Fruit fly (Drosophila melanogaster) whole organism, wandering third instar larva: ENCODE results near the gene CG18858.
A peak's percentile ranks its signal among the peaks of the same experiment; 100 is the strongest.

Experiments used
- Abd-B ChIP-seq: fragments of >200 bp; optimal IDR thresholded peaks from 2 replicates; lab custom pipeline; 2017; ENCODE audit warnings: missing biosample characterization, missing genetic modification characterization
- CG9705 ChIP-seq: fragments of 200-800 bp; sonication (Bioruptor generic); optimal IDR thresholded peaks from 2 replicates; lab custom pipeline; 2018; ENCODE audit warnings: missing biosample characterization, mild to moderate bottlenecking, missing genetic modification characterization
- Dfd ChIP-seq: fragments of >200 bp; optimal IDR thresholded peaks from 2 replicates; lab custom pipeline; 2017; ENCODE audit warnings: missing biosample characterization, missing genetic modification characterization
- Dif ChIP-seq: fragments of 200-275, 200-300 bp; sonication (Bioruptor generic); optimal IDR thresholded peaks from 2 replicates; lab custom pipeline; 2018; ENCODE audit warnings: missing biosample characterization, missing genetic modification characterization; ENCODE audit not compliant: partially characterized antibody
- GATAd ChIP-seq: sonication (Bioruptor generic); optimal IDR thresholded peaks from 2 replicates; lab custom pipeline; 2016; ENCODE audit warnings: missing biosample characterization, missing genetic modification characterization
- HLH106 ChIP-seq: fragments of 200-800 bp; optimal IDR thresholded peaks from 3 replicates; lab custom pipeline; 2019; ENCODE audit warnings: missing biosample characterization, mild to moderate bottlenecking, missing genetic modification characterization, moderate library complexity
- Hnf4 ChIP-seq: fragments of 200-800 bp; sonication (Bioruptor generic); optimal IDR thresholded peaks from 2 replicates; lab custom pipeline; 2016; ENCODE audit warnings: missing biosample characterization, mild to moderate bottlenecking, missing genetic modification characterization
- Hr78 ChIP-seq: fragments of >200 bp; optimal IDR thresholded peaks from 2 replicates; lab custom pipeline; 2017; ENCODE audit warnings: missing biosample characterization, missing genetic modification characterization
- Hr83 ChIP-seq: fragments of 200-300 bp; sonication (Bioruptor generic); optimal IDR thresholded peaks from 2 replicates; lab custom pipeline; 2016; ENCODE audit warnings: missing biosample characterization, mild to moderate bottlenecking, missing genetic modification characterization, moderate library complexity; ENCODE audit not compliant: poor library complexity, severe bottlenecking
- Jra ChIP-seq: sonication (Bioruptor generic); optimal IDR thresholded peaks from 2 replicates; lab custom pipeline; 2016; ENCODE audit warnings: missing biosample characterization, missing genetic modification characterization
- Mio ChIP-seq: sonication (Bioruptor generic); optimal IDR thresholded peaks from 2 replicates; lab custom pipeline; 2016; ENCODE audit warnings: missing biosample characterization, missing genetic modification characterization
- N ChIP-seq: fragments of >200 bp; optimal IDR thresholded peaks from 2 replicates; lab custom pipeline; 2018; ENCODE audit warnings: missing biosample characterization, missing external identifiers, missing genetic modification characterization
- OdsH ChIP-seq: fragments of 200-800 bp; sonication (Bioruptor generic); optimal IDR thresholded peaks from 2 replicates; lab custom pipeline; 2016; ENCODE audit warnings: missing biosample characterization, mild to moderate bottlenecking, missing genetic modification characterization
- Sp1 ChIP-seq: fragments of 200-800 bp; sonication (Bioruptor generic); optimal IDR thresholded peaks from 3 replicates; lab custom pipeline; 2019; ENCODE audit warnings: missing biosample characterization, mild to moderate bottlenecking, missing genetic modification characterization, moderate library complexity
- Vsx2 ChIP-seq: fragments of 200-300, 225-300 bp; sonication (Bioruptor generic); optimal IDR thresholded peaks from 2 replicates; lab custom pipeline; 2018; ENCODE audit warnings: missing biosample characterization, missing genetic modification characterization; ENCODE audit not compliant: partially characterized antibody
- br ChIP-seq: fragments of 200-800 bp; sonication (Bioruptor generic); optimal IDR thresholded peaks from 2 replicates; lab custom pipeline; 2016; ENCODE audit warnings: missing biosample characterization, missing genetic modification characterization
- brk ChIP-seq: fragments of 200-800 bp; sonication (Bioruptor generic); optimal IDR thresholded peaks from 2 replicates; lab custom pipeline; 2016; ENCODE audit warnings: missing biosample characterization, mild to moderate bottlenecking, missing genetic modification characterization
- dl ChIP-seq, 2 experiments: fragments of 175-275, 200-275 bp in 1 of 2; fragments of 200-275 bp in 1 of 2; sonication (Bioruptor generic); optimal IDR thresholded peaks; lab custom pipeline; 2018; ENCODE audit warnings: mild to moderate bottlenecking in 2 of 2, missing biosample characterization in 2 of 2, missing genetic modification characterization in 2 of 2, moderate library complexity in 2 of 2; ENCODE audit not compliant: partially characterized antibody in 2 of 2, insufficient read depth in 1 of 2
- dmrt93B ChIP-seq: fragments of 200-800 bp; sonication (Bioruptor generic); optimal IDR thresholded peaks from 2 replicates; lab custom pipeline; 2018; ENCODE audit warnings: missing biosample characterization, mild to moderate bottlenecking, missing genetic modification characterization
- dsf ChIP-seq: sonication (Bioruptor generic); optimal IDR thresholded peaks from 2 replicates; lab custom pipeline; 2016; ENCODE audit warnings: missing biosample characterization, missing genetic modification characterization, borderline replicate concordance
- ey ChIP-seq: fragments of 200-800 bp; sonication (Bioruptor generic); optimal IDR thresholded peaks from 2 replicates; lab custom pipeline; 2016; ENCODE audit warnings: missing biosample characterization, missing genetic modification characterization
- foxo ChIP-seq, 2 experiments: fragments of 200-800 bp; sonication (Bioruptor generic); optimal IDR thresholded peaks; 2 replicates in 1 of 2; 3 replicates in 1 of 2; lab custom pipeline; 2016 to 2017; ENCODE audit warnings: missing biosample characterization in 2 of 2, missing genetic modification characterization in 2 of 2
- fru ChIP-seq: fragments of 200-800 bp; sonication (Bioruptor generic); optimal IDR thresholded peaks from 3 replicates; lab custom pipeline; 2016; ENCODE audit warnings: missing biosample characterization, mild to moderate bottlenecking, missing genetic modification characterization
- h ChIP-seq: fragments of 200-800 bp; sonication (Bioruptor generic); optimal IDR thresholded peaks from 3 replicates; lab custom pipeline; 2016; ENCODE audit warnings: missing biosample characterization, mild to moderate bottlenecking, missing genetic modification characterization
- jim ChIP-seq: fragments of 175-275, 200-325 bp; sonication (Bioruptor generic); optimal IDR thresholded peaks from 2 replicates; lab custom pipeline; 2016; ENCODE audit warnings: missing biosample characterization, mild to moderate bottlenecking, missing genetic modification characterization
- lola ChIP-seq: fragments of >200 bp; optimal IDR thresholded peaks from 2 replicates; lab custom pipeline; 2017; ENCODE audit warnings: missing biosample characterization, missing genetic modification characterization
- pan ChIP-seq: fragments of >200 bp; optimal IDR thresholded peaks from 2 replicates; lab custom pipeline; 2017
- psq ChIP-seq: fragments of 200-800 bp; sonication (Bioruptor generic); optimal IDR thresholded peaks from 3 replicates; lab custom pipeline; 2017; ENCODE audit warnings: missing biosample characterization, mild to moderate bottlenecking, missing genetic modification characterization, moderate library complexity
- rgr ChIP-seq: fragments of 200-800 bp; sonication (Bioruptor generic); optimal IDR thresholded peaks from 3 replicates; lab custom pipeline; 2016; ENCODE audit warnings: missing biosample characterization, mild to moderate bottlenecking, missing genetic modification characterization
- sage ChIP-seq: fragments of 200-800 bp; sonication (Bioruptor generic); optimal IDR thresholded peaks from 2 replicates; lab custom pipeline; 2016; ENCODE audit warnings: missing biosample characterization, mild to moderate bottlenecking, missing genetic modification characterization
- sv ChIP-seq: fragments of 200-800 bp; sonication (Bioruptor generic); optimal IDR thresholded peaks from 3 replicates; lab custom pipeline; 2016; ENCODE audit warnings: missing biosample characterization, missing genetic modification characterization
- tai ChIP-seq: sonication (Bioruptor generic); optimal IDR thresholded peaks from 2 replicates; lab custom pipeline; 2016; ENCODE audit warnings: missing biosample characterization, missing genetic modification characterization
- woc ChIP-seq: sonication (Bioruptor generic); optimal IDR thresholded peaks from 2 replicates; lab custom pipeline; 2016; ENCODE audit warnings: missing biosample characterization, mild to moderate bottlenecking, missing genetic modification characterization

Gene CG18858

DNA sequence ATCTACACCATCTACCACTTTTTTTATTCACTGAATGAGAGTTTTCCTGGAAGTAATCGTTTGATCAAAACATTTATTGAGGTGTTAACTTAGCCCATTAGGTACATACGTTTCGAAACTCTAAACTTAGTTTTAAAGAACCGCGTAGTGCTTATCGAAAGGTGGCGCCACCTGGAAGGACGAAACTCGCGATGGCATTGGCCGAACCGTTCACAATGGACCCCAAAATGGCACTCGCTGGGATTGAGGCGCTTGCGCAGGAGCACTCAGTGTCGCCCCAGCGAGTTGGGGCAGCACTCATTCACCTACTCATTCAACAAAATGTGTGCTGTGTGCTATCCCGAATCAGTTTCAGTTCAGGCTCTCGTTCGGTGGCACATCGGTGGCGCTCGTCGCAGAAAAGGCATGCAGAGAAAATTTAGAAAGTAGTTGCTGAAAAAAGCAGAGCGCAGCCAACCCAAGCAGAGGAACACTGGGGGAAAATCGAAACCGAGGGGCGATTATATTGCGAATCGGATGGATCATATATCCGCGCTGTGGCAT is 33.0 kb downstream of the CG18858 start, which contains the start of gene CG31688:
Gene CG31688, plus strand, starts transcription at position 346 of the 543 bp plus-strand sequence.
- TF ChIP-seq dmrt93B (no peak), fru (no peak), Sp1 (GFP tag; lab: Kevin White, UChicago) (no peak), N (GFP tag; lab: Kevin White, UChicago) (no peak)

DNA sequence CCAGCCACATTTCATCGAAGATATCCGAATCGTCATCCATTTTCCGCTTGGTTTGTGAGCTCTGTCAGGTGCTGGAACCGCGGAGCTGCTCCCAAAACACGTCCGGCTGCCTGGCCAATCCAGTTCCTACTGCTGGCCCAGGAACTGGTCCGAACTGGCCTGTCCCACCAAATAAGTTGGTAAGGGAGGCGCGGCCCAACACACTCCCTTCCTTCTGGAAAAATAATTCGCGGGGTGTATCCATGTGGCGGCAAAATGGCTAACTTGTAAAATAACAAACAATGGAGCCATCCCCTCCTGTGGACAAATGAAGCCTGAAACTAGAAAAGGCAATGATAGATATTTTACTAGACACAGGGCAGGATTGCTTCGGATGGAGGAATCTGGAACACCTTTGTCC is 34.3 kb downstream of the CG18858 start, which contains the start of gene CG15130:
Gene CG15130, minus strand, starts transcription at position 101 of the 400 bp plus-strand sequence.
- TF ChIP-seq sage (GFP tag; lab: Kevin White, UChicago) (no peak), dl (GFP tag; optimal IDR thresholded peaks at IDR 0.05; lab: Kevin White, UChicago; ENCODE audit: insufficient read depth in 1 of 2, partially characterized antibody in 2 of 2) (no peak), fru (no peak), lola (GFP tag; lab: Kevin White, UChicago) (no peak), HLH106 (no peak), Vsx2 (GFP tag; lab: Kevin White, UChicago) (no peak), foxo (GFP tag; optimal IDR thresholded peaks at IDR 0.05; lab: Kevin White, UChicago) (no peak), Hr83 (no peak), OdsH (GFP tag; lab: Kevin White, UChicago) (no peak), CG9705 (GFP tag; lab: Kevin White, UChicago) (no peak), Hnf4 (GFP tag; lab: Kevin White, UChicago) (no peak), rgr (GFP tag; lab: Kevin White, UChicago) (no peak), h (no peak), Mio (GFP tag; lab: Kevin White, UChicago) (no peak), Jra (GFP tag; lab: Kevin White, UChicago) (no peak)

DNA sequence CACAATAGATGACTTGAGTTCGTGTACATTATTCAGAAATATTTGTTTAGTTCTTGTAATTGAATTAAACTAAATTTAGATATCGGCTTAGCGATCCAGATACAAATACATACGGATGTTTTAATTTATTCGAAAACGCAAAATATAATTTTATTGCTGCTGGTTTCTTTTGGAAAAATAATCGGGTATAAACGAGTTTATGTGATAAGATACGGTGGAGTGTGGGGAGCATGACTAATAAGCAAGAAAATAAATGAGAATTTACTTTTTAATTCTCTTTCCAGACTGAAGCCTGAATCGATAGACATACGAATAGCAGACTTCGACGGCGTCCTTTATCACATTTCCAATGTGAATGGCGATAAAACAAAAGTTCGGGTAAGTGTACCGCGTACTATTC is 38.8 kb downstream of the CG18858 start:
- TF ChIP-seq GATAd (GFP tag; lab: Kevin White, UChicago), result no peak
- TF ChIP-seq Jra (GFP tag; lab: Kevin White, UChicago), result no peak
- TF ChIP-seq br (GFP tag; lab: Kevin White, UChicago), result no peak
- TF ChIP-seq psq (GFP tag; lab: Kevin White, UChicago), result no peak
- TF ChIP-seq rgr (GFP tag; lab: Kevin White, UChicago), result no peak
- no peak for TF ChIP-seq Hr78 (GFP tag; lab: Kevin White, UChicago)
- TF ChIP-seq h, result no peak
- TF ChIP-seq Mio (GFP tag; lab: Kevin White, UChicago), result no peak
- TF ChIP-seq dl (GFP tag; optimal IDR thresholded peaks at IDR 0.05; lab: Kevin White, UChicago; ENCODE audit: insufficient read depth in 1 of 2, partially characterized antibody in 2 of 2), result no peak
- TF ChIP-seq Sp1 (GFP tag; lab: Kevin White, UChicago), result no peak
- no peak for TF ChIP-seq brk (GFP tag; lab: Kevin White, UChicago)
- no peak for TF ChIP-seq dsf
- TF ChIP-seq Abd-B, result no peak
- no peak for TF ChIP-seq Vsx2 (GFP tag; lab: Kevin White, UChicago)
- no peak for TF ChIP-seq pan (lab: Kevin White, UChicago)
- no peak for TF ChIP-seq jim (GFP tag; lab: Kevin White, UChicago)
- no peak for TF ChIP-seq N (GFP tag; lab: Kevin White, UChicago)
- no peak for TF ChIP-seq CG9705 (GFP tag; lab: Kevin White, UChicago)

DNA sequence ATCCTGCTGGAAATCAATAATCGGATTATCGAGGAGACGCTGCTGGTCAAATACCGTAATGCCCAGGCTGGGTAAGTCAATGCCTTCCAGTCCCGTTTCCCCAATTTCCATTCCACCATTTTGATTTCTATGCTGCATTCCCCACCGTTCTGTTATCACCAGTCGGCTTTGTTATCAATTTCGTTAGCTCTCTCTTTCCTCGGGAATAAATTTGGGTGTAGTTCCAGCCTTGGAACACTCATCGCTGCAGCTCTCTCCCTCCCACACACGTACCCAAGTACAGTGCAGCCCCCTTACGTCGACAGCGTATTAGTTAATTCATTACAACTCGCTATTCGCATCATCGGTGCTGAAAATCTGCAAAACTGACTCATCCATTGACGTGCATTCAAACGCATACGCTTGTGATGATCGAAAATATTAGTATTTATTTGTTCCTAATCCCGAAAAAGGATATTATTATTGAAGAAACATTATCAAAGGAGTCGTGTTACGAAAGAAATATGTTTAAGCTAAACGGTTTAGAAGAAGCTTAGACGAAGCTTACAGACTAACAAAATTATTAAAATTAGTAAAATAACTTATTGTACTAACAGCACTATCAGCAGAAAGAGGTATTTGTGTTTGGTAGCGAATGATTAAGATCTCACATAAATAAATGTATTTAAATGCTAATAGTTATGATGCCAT is 41.1 kb downstream of the CG18858 start:
- TF ChIP-seq fru (peak; percentile 46), Hnf4 (GFP tag; lab: Kevin White, UChicago) (peak; percentile 18), Dfd (GFP tag; lab: Kevin White, UChicago) (no peak), tai (no peak), lola (GFP tag; lab: Kevin White, UChicago) (no peak), ey (GFP tag; lab: Kevin White, UChicago) (peak; percentile 23), foxo (GFP tag; optimal IDR thresholded peaks at IDR 0.05; lab: Kevin White, UChicago) (peak in 1 of 2 experiments; percentile 38), psq (GFP tag; lab: Kevin White, UChicago) (peak; percentile 65), brk (GFP tag; lab: Kevin White, UChicago) (peak; percentile 16), HLH106 (peak; percentile 33), h (peak; percentile 12), Abd-B (no peak), GATAd (GFP tag; lab: Kevin White, UChicago) (peak; percentile 86), Hr83 (no peak), Dif (GFP tag; lab: Kevin White, UChicago) (no peak), br (GFP tag; lab: Kevin White, UChicago) (no peak), woc (peak; percentile 7), sage (GFP tag; lab: Kevin White, UChicago) (peak; percentile 18), sv (no peak)
